Fruit fly (Drosophila melanogaster) whole organism, wandering third instar larva: ENCODE results near the gene CG43739.

Experiments
- Abd-B ChIP-seq: fragments of >200 bp; optimal IDR thresholded peaks from 2 replicates; lab custom pipeline; 2017; ENCODE audit warnings: missing biosample characterization, missing genetic modification characterization
- CG32264 ChIP-seq: fragments of 200-800 bp; sonication (Bioruptor generic); optimal IDR thresholded peaks from 2 replicates; lab custom pipeline; 2016; ENCODE audit warnings: missing biosample characterization, missing genetic modification characterization
- Dfd ChIP-seq: fragments of >200 bp; optimal IDR thresholded peaks from 2 replicates; lab custom pipeline; 2017; ENCODE audit warnings: missing biosample characterization, missing genetic modification characterization
- Hr78 ChIP-seq: fragments of >200 bp; optimal IDR thresholded peaks from 2 replicates; lab custom pipeline; 2017; ENCODE audit warnings: missing biosample characterization, missing genetic modification characterization
- Myc ChIP-seq: fragments of >200 bp; optimal IDR thresholded peaks from 2 replicates; lab custom pipeline; 2017
- dmrt93B ChIP-seq: fragments of 200-800 bp; sonication (Bioruptor generic); optimal IDR thresholded peaks from 2 replicates; lab custom pipeline; 2018; ENCODE audit warnings: missing biosample characterization, mild to moderate bottlenecking, missing genetic modification characterization
- psq ChIP-seq: fragments of 200-800 bp; sonication (Bioruptor generic); optimal IDR thresholded peaks from 3 replicates; lab custom pipeline; 2017; ENCODE audit warnings: missing biosample characterization, mild to moderate bottlenecking, missing genetic modification characterization, moderate library complexity
- sv ChIP-seq: fragments of 200-800 bp; sonication (Bioruptor generic); optimal IDR thresholded peaks from 3 replicates; lab custom pipeline; 2016; ENCODE audit warnings: missing biosample characterization, missing genetic modification characterization

dm6 chr2L:20840462-20841038 is 78.2 kb downstream of the CG43739 start, which contains the start of gene CG31676:
- no peak for TF ChIP-seq sv (GFP tag; lab: Kevin White, UChicago)
- TF ChIP-seq dmrt93B: no peak
- TF ChIP-seq Dfd: no peak
- TF ChIP-seq Hr78 (GFP tag; lab: Kevin White, UChicago): no peak
- TF ChIP-seq Myc (lab: Kevin White, UChicago): no peak
- TF ChIP-seq CG32264: no peak
- no peak for TF ChIP-seq psq (GFP tag; lab: Kevin White, UChicago)
- no peak for TF ChIP-seq Abd-B (GFP tag; lab: Kevin White, UChicago)
